Fruit fly (Drosophila melanogaster) whole organism, embryonic: ENCODE results near the gene CG17224.

Experiments used
- Atf3 ChIP-seq: fragments of 200-800 bp; sonication (Bioruptor generic); optimal IDR thresholded peaks from 3 replicates; lab custom pipeline; 2016; ENCODE audit warnings: missing biosample characterization, missing genetic modification characterization
- Bdp1 ChIP-seq: fragments of 200-800 bp; sonication (Bioruptor generic); optimal IDR thresholded peaks from 3 replicates; lab custom pipeline; 2016; ENCODE audit warnings: missing biosample characterization, missing genetic modification characterization
- CG10209 ChIP-seq: fragments of 200-800 bp; sonication (Bioruptor generic); optimal IDR thresholded peaks from 3 replicates; lab custom pipeline; 2017; ENCODE audit warnings: missing biosample characterization, mild to moderate bottlenecking, missing genetic modification characterization, missing genetic modification reagents
- CG11093 ChIP-seq: fragments of 200-800 bp; sonication (Bioruptor generic); IDR thresholded peaks from 3 replicates; pipeline ENCODE4 v1.3.6; 2022; ENCODE audit warnings: missing biosample characterization, missing genetic modification characterization
- CG12942 ChIP-seq: fragments of 200-800 bp; sonication (Bioruptor generic); optimal IDR thresholded peaks from 3 replicates; lab custom pipeline; 2016; ENCODE audit warnings: missing biosample characterization, missing genetic modification characterization
- CG14667 ChIP-seq: fragments of 200-800 bp; sonication (Bioruptor generic); IDR thresholded peaks from 2 replicates; pipeline ENCODE4 v1.3.6; 2022; ENCODE audit warnings: missing biosample characterization, missing genetic modification characterization
- CG15011 ChIP-seq: fragments of 200-800 bp; sonication (Bioruptor generic); optimal IDR thresholded peaks from 3 replicates; lab custom pipeline; 2018; ENCODE audit warnings: missing biosample characterization, mild to moderate bottlenecking, missing genetic modification characterization
- CG17829 ChIP-seq: fragments of 200-800 bp; optimal IDR thresholded peaks from 2 replicates; lab custom pipeline; 2019; ENCODE audit warnings: missing biosample characterization, mild to moderate bottlenecking, missing genetic modification characterization, moderate library complexity
- CG1792 ChIP-seq: fragments of 200-800 bp; sonication (Bioruptor generic); optimal IDR thresholded peaks from 2 replicates; lab custom pipeline; 2016; ENCODE audit warnings: missing biosample characterization, missing genetic modification characterization
- CG18599 ChIP-seq: fragments of 200-800 bp; sonication (Bioruptor generic); optimal IDR thresholded peaks from 3 replicates; lab custom pipeline; 2017; ENCODE audit warnings: missing biosample characterization, missing genetic modification characterization, mild to moderate bottlenecking, moderate library complexity, missing genetic modification reagents
- CG2875 ChIP-seq: fragments of 200-800 bp; sonication (Bioruptor generic); optimal IDR thresholded peaks from 2 replicates; lab custom pipeline; 2017; ENCODE audit warnings: missing biosample characterization, mild to moderate bottlenecking, missing genetic modification characterization, missing genetic modification reagents
- CG3065 ChIP-seq: fragments of 200-800 bp; sonication (Bioruptor generic); optimal IDR thresholded peaks from 2 replicates; lab custom pipeline; 2016; ENCODE audit warnings: missing biosample characterization, missing genetic modification characterization
- CG3281 ChIP-seq: fragments of 200-800 bp; sonication (Bioruptor generic); optimal IDR thresholded peaks from 3 replicates; lab custom pipeline; 2017; ENCODE audit warnings: missing biosample characterization, mild to moderate bottlenecking, missing genetic modification characterization
- CG33213 ChIP-seq: fragments of 200-800 bp; sonication (Bioruptor generic); optimal IDR thresholded peaks from 3 replicates; lab custom pipeline; 2016; ENCODE audit warnings: missing biosample characterization, missing genetic modification characterization
- CG42726 ChIP-seq: fragments of 200-800 bp; sonication (Bioruptor generic); IDR thresholded peaks from 2 replicates; pipeline ENCODE4 v1.3.6; 2022; ENCODE audit warnings: missing biosample characterization, missing genetic modification characterization; ENCODE audit not compliant: partially characterized antibody
- CG4854 ChIP-seq: fragments of 200-800 bp; sonication (Bioruptor generic); optimal IDR thresholded peaks from 2 replicates; lab custom pipeline; 2016; ENCODE audit warnings: missing biosample characterization, missing genetic modification characterization, inconsistent platforms
- CG6791 ChIP-seq: fragments of 200-800 bp; sonication (Bioruptor generic); IDR thresholded peaks from 3 replicates; pipeline ENCODE4 v1.3.6; 2022; ENCODE audit warnings: missing biosample characterization, missing genetic modification characterization; ENCODE audit not compliant: partially characterized antibody
- CG7987 ChIP-seq: fragments of 200-800 bp; sonication (Bioruptor generic); optimal IDR thresholded peaks from 2 replicates; lab custom pipeline; 2018; ENCODE audit warnings: missing biosample characterization, mild to moderate bottlenecking, missing genetic modification characterization, moderate library complexity
- CG9727 ChIP-seq: fragments of 200-800 bp; sonication (Bioruptor generic); optimal IDR thresholded peaks from 3 replicates; lab custom pipeline; 2017; ENCODE audit warnings: missing biosample characterization, mild to moderate bottlenecking, missing genetic modification characterization
- CTCF ChIP-seq: fragments of 200-800 bp; sonication (Bioruptor generic); optimal IDR thresholded peaks from 2 replicates; lab custom pipeline; 2017; ENCODE audit warnings: missing biosample characterization, mild to moderate bottlenecking, missing genetic modification characterization, moderate library complexity
- D ChIP-seq, 2 experiments: fragments of 200-800 bp in 1 of 2; fragments of >200 bp in 1 of 2; sonication (Bioruptor generic) in 1 of 2; optimal IDR thresholded peaks; 2 replicates in 1 of 2; 3 replicates in 1 of 2; lab custom pipeline; 2017; ENCODE audit warnings: mild to moderate bottlenecking in 1 of 2, missing biosample characterization in 1 of 2, missing genetic modification characterization in 1 of 2, missing genetic modification reagents in 1 of 2
- Fer1 ChIP-seq: fragments of 200-800 bp; sonication (Bioruptor generic); optimal IDR thresholded peaks from 2 replicates; lab custom pipeline; 2017; ENCODE audit warnings: missing biosample characterization, mild to moderate bottlenecking, missing genetic modification characterization
- H15 ChIP-seq: fragments of 200-800 bp; sonication (Bioruptor generic); IDR thresholded peaks from 3 replicates; pipeline ENCODE4 v1.3.6; 2022; ENCODE audit warnings: missing biosample characterization, missing genetic modification characterization
- H2.0 ChIP-seq: fragments of 200-800 bp; sonication (Bioruptor generic); IDR thresholded peaks from 2 replicates; pipeline ENCODE4 v1.3.6; 2022; ENCODE audit warnings: missing biosample characterization, missing genetic modification characterization
- Hr51 ChIP-seq, 2 experiments: fragments of 200-800 bp; sonication (Bioruptor generic); optimal IDR thresholded peaks; 2 replicates in 1 of 2; 3 replicates in 1 of 2; lab custom pipeline; 2016 to 2018; ENCODE audit warnings: missing biosample characterization in 2 of 2, missing genetic modification characterization in 2 of 2, mild to moderate bottlenecking in 1 of 2, moderate library complexity in 1 of 2
- NC2β ChIP-seq: fragments of 200-800 bp; sonication (Bioruptor generic); optimal IDR thresholded peaks from 2 replicates; lab custom pipeline; 2016; ENCODE audit warnings: missing biosample characterization, missing genetic modification characterization
- Tbp ChIP-seq: fragments of >200 bp; optimal IDR thresholded peaks from 2 replicates; lab custom pipeline; 2018; ENCODE audit warnings: missing biosample characterization, missing genetic modification characterization
- Vsx1 ChIP-seq: fragments of 200-800 bp; sonication (Bioruptor generic); optimal IDR thresholded peaks from 2 replicates; lab custom pipeline; 2017; ENCODE audit warnings: missing biosample characterization, mild to moderate bottlenecking, missing genetic modification characterization, missing genetic modification reagents
- ato ChIP-seq: fragments of 200-800 bp; sonication (Bioruptor generic); IDR thresholded peaks from 2 replicates; pipeline ENCODE4 v1.3.6; 2022; ENCODE audit warnings: missing biosample characterization, missing genetic modification characterization; ENCODE audit not compliant: partially characterized antibody
- bab2 ChIP-seq: fragments of 200-800 bp; sonication (Bioruptor generic); optimal IDR thresholded peaks from 2 replicates; lab custom pipeline; 2016; ENCODE audit warnings: missing biosample characterization, missing genetic modification characterization
- chn ChIP-seq: fragments of 200-800 bp; sonication (Bioruptor generic); optimal IDR thresholded peaks from 2 replicates; lab custom pipeline; 2016; ENCODE audit warnings: missing biosample characterization, missing genetic modification characterization
- corto ChIP-seq: fragments of 200-800 bp; sonication (Bioruptor generic); optimal IDR thresholded peaks from 2 replicates; lab custom pipeline; 2016; ENCODE audit warnings: missing biosample characterization, mild to moderate bottlenecking, missing genetic modification characterization, moderate library complexity
- da ChIP-seq: fragments of 200-800 bp; sonication (Bioruptor generic); optimal IDR thresholded peaks from 2 replicates; lab custom pipeline; 2016; ENCODE audit warnings: missing biosample characterization, missing genetic modification characterization
- danr ChIP-seq: fragments of 200-800 bp; sonication (Bioruptor generic); IDR thresholded peaks from 2 replicates; pipeline ENCODE4 v1.3.6; 2022; ENCODE audit warnings: missing biosample characterization, missing genetic modification characterization
- dimm ChIP-seq: fragments of 200-800 bp; sonication (Bioruptor generic); IDR thresholded peaks from 2 replicates; pipeline ENCODE4 v1.3.6; 2022; ENCODE audit warnings: missing biosample characterization, missing genetic modification characterization
- esg ChIP-seq: fragments of 200-800 bp; sonication (Bioruptor generic); conservative IDR thresholded peaks from 2 replicates; pipeline ENCODE4 v1.3.6; 2022; ENCODE audit warnings: missing biosample characterization, missing genetic modification characterization
- fd102C ChIP-seq: fragments of 200-800 bp; sonication (Bioruptor generic); optimal IDR thresholded peaks from 2 replicates; lab custom pipeline; 2018; ENCODE audit warnings: missing biosample characterization, mild to moderate bottlenecking, missing genetic modification characterization, moderate library complexity
- fd3F ChIP-seq: fragments of 200-800 bp; sonication (Bioruptor generic); optimal IDR thresholded peaks from 2 replicates; lab custom pipeline; 2018; ENCODE audit warnings: missing biosample characterization, mild to moderate bottlenecking, missing genetic modification characterization, moderate library complexity
- fd64A ChIP-seq: fragments of 200-800 bp; sonication (Bioruptor generic); optimal IDR thresholded peaks from 3 replicates; lab custom pipeline; 2018; ENCODE audit warnings: missing biosample characterization, mild to moderate bottlenecking, missing genetic modification characterization
- ken ChIP-seq: fragments of 200-800 bp; sonication (Bioruptor generic); IDR thresholded peaks from 3 replicates; pipeline ENCODE4 v1.3.6; 2022; ENCODE audit warnings: missing biosample characterization, missing genetic modification characterization
- lbe ChIP-seq: fragments of 200-800 bp; sonication (Bioruptor generic); optimal IDR thresholded peaks from 2 replicates; lab custom pipeline; 2016; ENCODE audit warnings: missing biosample characterization, mild to moderate bottlenecking, missing genetic modification characterization
- lilli ChIP-seq: fragments of 200-800 bp; sonication (Bioruptor generic); optimal IDR thresholded peaks from 3 replicates; lab custom pipeline; 2016; ENCODE audit warnings: missing biosample characterization, missing genetic modification characterization
- maf-S ChIP-seq: fragments of 200-800 bp; sonication (Bioruptor generic); optimal IDR thresholded peaks from 2 replicates; lab custom pipeline; 2016; ENCODE audit warnings: missing biosample characterization, missing genetic modification characterization
- nmo ChIP-seq: fragments of 200-800 bp; sonication (Bioruptor generic); optimal IDR thresholded peaks from 2 replicates; lab custom pipeline; 2018; ENCODE audit warnings: missing biosample characterization, mild to moderate bottlenecking, missing genetic modification characterization, moderate library complexity
- run ChIP-seq: fragments of 200-800 bp; sonication (Bioruptor generic); optimal IDR thresholded peaks from 3 replicates; lab custom pipeline; 2018; ENCODE audit warnings: missing biosample characterization, mild to moderate bottlenecking, missing genetic modification characterization
- salm ChIP-seq: fragments of 200-800 bp; sonication (Bioruptor generic); optimal IDR thresholded peaks from 2 replicates; lab custom pipeline; 2018; ENCODE audit warnings: missing biosample characterization, mild to moderate bottlenecking, missing genetic modification characterization
- sc ChIP-seq, 3 experiments: fragments of >200 bp in 2 of 3; fragments of 200-800 bp in 1 of 3; sonication (Bioruptor generic) in 1 of 3; optimal IDR thresholded peaks; 2 replicates in 2 of 3; 3 replicates in 1 of 3; lab custom pipeline; 2017; ENCODE audit warnings: mild to moderate bottlenecking in 1 of 3, missing biosample characterization in 1 of 3, missing genetic modification characterization in 1 of 3, missing genetic modification reagents in 1 of 3
- schlank ChIP-seq: fragments of 200-800 bp; sonication (Bioruptor generic); optimal IDR thresholded peaks from 2 replicates; lab custom pipeline; 2018; ENCODE audit warnings: missing biosample characterization, mild to moderate bottlenecking, missing genetic modification characterization
- sqz ChIP-seq: fragments of 200-800 bp; sonication (Bioruptor generic); optimal IDR thresholded peaks from 3 replicates; lab custom pipeline; 2018; ENCODE audit warnings: missing biosample characterization, mild to moderate bottlenecking, missing genetic modification characterization
- yki ChIP-seq: fragments of >200 bp; optimal IDR thresholded peaks from 3 replicates; lab custom pipeline; 2018

The CG17224 gene

dm6 chr2L:2976829-2977228, 41.3 kb downstream of the CG17224 start, which contains the start of the genes CG9641 and CG3165 (continued):
- TF ChIP-seq chn (GFP tag; lab: Kevin White, UChicago) (peak; percentile 91), fd102C (GFP tag; lab: Kevin White, UChicago) (no peak), CG17829 (peak; percentile 90), CG14667 (GFP tag; lab: Robert Waterston, UW) (peak; percentile 79), corto (GFP tag; lab: Kevin White, UChicago) (no peak), sqz (GFP tag; lab: Kevin White, UChicago) (no peak), CG11093 (GFP tag; lab: Robert Waterston, UW) (peak; percentile 73; the same call in 1 of the 3 replicates), CTCF (GFP tag; lab: Kevin White, UChicago) (peak; percentile 35), bab2 (peak; percentile 90), CG1792 (GFP tag; lab: Kevin White, UChicago) (peak; percentile 80), Hr51 (GFP tag; optimal IDR thresholded peaks at IDR 0.05; lab: Kevin White, UChicago) (peak in 1 of 2 experiments; percentile 84), CG4854 (GFP tag; lab: Kevin White, UChicago) (peak; percentile 78), Atf3 (GFP tag; lab: Kevin White, UChicago) (peak; percentile 80), CG7987 (GFP tag; lab: Kevin White, UChicago) (peak; percentile 62), salm (peak; percentile 21), lilli (GFP tag; lab: Kevin White, UChicago) (peak; percentile 93), nmo (GFP tag; lab: Kevin White, UChicago) (peak; percentile 91), danr (GFP tag; lab: Robert Waterston, UW) (peak; percentile 67; the same call in 1 of the 2 replicates), esg (peak; percentile 69), CG9727 (peak; percentile 80), lbe (GFP tag; lab: Kevin White, UChicago) (peak; percentile 89), CG6791 (GFP tag; lab: Robert Waterston, UW) (peak; percentile 92), CG12942 (GFP tag; lab: Kevin White, UChicago) (peak; percentile 85), run (tag; lab: Kevin White, UChicago) (peak; percentile 20), CG18599 (GFP tag; lab: Kevin White, UChicago) (peak; percentile 89), schlank (tag; lab: Kevin White, UChicago) (peak; percentile 52), CG10209 (GFP tag; lab: Kevin White, UChicago) (peak; percentile 70), yki (no peak), Tbp (GFP tag; lab: Kevin White, UChicago) (no peak), Bdp1 (peak; percentile 83), D (optimal IDR thresholded peaks at IDR 0.05; lab: Kevin White, UChicago) (no peak), D (GFP tag; optimal IDR thresholded peaks at IDR 0.05; lab: Kevin White, UChicago) (peak; percentile 72), Fer1 (GFP tag; lab: Kevin White, UChicago) (peak; percentile 82), H15 (peak; percentile 74; the same call in 2 of the 3 replicates), CG33213 (GFP tag; lab: Kevin White, UChicago) (peak; percentile 90), ato (GFP tag; lab: Robert Waterston, UW) (peak; percentile 78), sc (optimal IDR thresholded peaks at IDR 0.05; lab: Kevin White, UChicago) (no peak), sc (GFP tag; optimal IDR thresholded peaks at IDR 0.05; lab: Kevin White, UChicago) (no peak), fd64A (GFP tag; lab: Kevin White, UChicago) (peak; percentile 50), CG3065 (GFP tag; lab: Kevin White, UChicago) (peak; percentile 68), ken (GFP tag; lab: Robert Waterston, UW) (peak; percentile 86), Vsx1 (GFP tag; lab: Kevin White, UChicago) (no peak), NC2β (peak; percentile 81), fd3F (GFP tag; lab: Kevin White, UChicago) (peak; percentile 69), da (peak; percentile 63), CG42726 (GFP tag; lab: Robert Waterston, UW) (no peak; the same call in 1 of the 2 replicates), H2.0 (GFP tag; lab: Robert Waterston, UW) (peak; percentile 76), CG15011 (GFP tag; lab: Kevin White, UChicago) (no peak), maf-S (peak; percentile 88), CG2875 (peak; percentile 33), CG3281 (peak; percentile 76), dimm (GFP tag; lab: Robert Waterston, UW) (no peak)
